Worm (Caenorhabditis elegans) whole organism, young adult: ENCODE measurements around the gene W10C6.2.

Experiments used
- B0261.1 ChIP-seq: sonication (generic microtip); optimal IDR thresholded peaks from 2 replicates; lab custom pipeline; 2016; ENCODE audit warnings: mild to moderate bottlenecking, missing genetic modification characterization, moderate library complexity, missing compliant biosample characterization
- C17E4.6 ChIP-seq: fragments of 200-800 bp; sonication (Bioruptor generic); IDR thresholded peaks from 2 replicates; pipeline ENCODE4 v1.3.6; 2022; ENCODE audit warnings: missing genetic modification reagents, missing genetic modification characterization, missing compliant biosample characterization
- D2030.7 ChIP-seq: fragments of 200-800 bp; sonication (Bioruptor generic); IDR thresholded peaks from 2 replicates; pipeline ENCODE4 v1.3.6; 2022; ENCODE audit warnings: missing genetic modification reagents, missing genetic modification characterization, missing compliant biosample characterization
- F22D6.2 ChIP-seq: sonication (generic microtip); optimal IDR thresholded peaks from 2 replicates; lab custom pipeline; 2016; ENCODE audit warnings: mild to moderate bottlenecking, missing genetic modification characterization, missing compliant biosample characterization
- F23B12.7 ChIP-seq: sonication (generic microtip); optimal IDR thresholded peaks from 2 replicates; lab custom pipeline; 2017; ENCODE audit warnings: missing genetic modification characterization, mild to moderate bottlenecking, missing compliant biosample characterization, antibody characterized with exemption, moderate library complexity; ENCODE audit not compliant: insufficient read depth
- F33H1.4 ChIP-seq: fragments of 200-800 bp; sonication (Bioruptor generic); IDR thresholded peaks from 2 replicates; pipeline ENCODE4 v1.3.6; 2022; ENCODE audit warnings: missing genetic modification reagents, missing genetic modification characterization, missing compliant biosample characterization
- F39B2.1 ChIP-seq: fragments of 200-800 bp; sonication (Bioruptor generic); IDR thresholded peaks from 2 replicates; pipeline ENCODE4 v1.3.6; 2022; ENCODE audit warnings: missing genetic modification reagents, missing genetic modification characterization, missing compliant biosample characterization
- F57A8.1 ChIP-seq: fragments of 200-800 bp; sonication (Bioruptor generic); optimal IDR thresholded peaks from 2 replicates; lab custom pipeline; 2018; ENCODE audit warnings: mild to moderate bottlenecking, missing genetic modification characterization, moderate library complexity, missing compliant biosample characterization
- F57C9.4 ChIP-seq: sonication (generic microtip); optimal IDR thresholded peaks from 2 replicates; lab custom pipeline; 2017; ENCODE audit warnings: mild to moderate bottlenecking, missing genetic modification characterization, missing compliant biosample characterization
- K11D2.4 ChIP-seq: fragments of 200-800 bp; sonication (Bioruptor generic); IDR thresholded peaks from 2 replicates; pipeline ENCODE4 v1.3.6; 2022; ENCODE audit warnings: missing genetic modification reagents, missing genetic modification characterization, missing compliant biosample characterization
- K12H6.12 ChIP-seq: fragments of 200-800 bp; sonication (Bioruptor generic); optimal IDR thresholded peaks from 2 replicates; lab custom pipeline; 2018; ENCODE audit warnings: mild to moderate bottlenecking, missing genetic modification characterization, missing compliant biosample characterization
- T07F8.4 ChIP-seq: sonication (generic microtip); optimal IDR thresholded peaks from 2 replicates; lab custom pipeline; 2016; ENCODE audit warnings: mild to moderate bottlenecking, missing genetic modification characterization, moderate library complexity, missing compliant biosample characterization
- T26A5.8 ChIP-seq: sonication (generic microtip); optimal IDR thresholded peaks from 2 replicates; lab custom pipeline; 2016; ENCODE audit warnings: missing genetic modification characterization, missing compliant biosample characterization
- Y53G8AR.9 ChIP-seq: fragments of 200-800 bp; sonication (Bioruptor generic); conservative IDR thresholded peaks from 2 replicates; pipeline ENCODE4 v1.3.6; 2022; ENCODE audit warnings: missing genetic modification reagents, missing genetic modification characterization, missing compliant biosample characterization
- Y56A3A.18 ChIP-seq: fragments of 200-800 bp; sonication (Bioruptor generic); IDR thresholded peaks from 2 replicates; pipeline ENCODE4 v1.3.6; 2022; ENCODE audit warnings: missing genetic modification reagents, missing genetic modification characterization, missing compliant biosample characterization
- Y79H2A.3 ChIP-seq: fragments of 200-800 bp; sonication (Bioruptor generic); conservative IDR thresholded peaks from 2 replicates; pipeline ENCODE4 v1.3.6; 2022; ENCODE audit warnings: missing genetic modification reagents, missing genetic modification characterization, missing compliant biosample characterization
- Y95B8A.8 ChIP-seq: fragments of 200-800 bp; sonication (Bioruptor generic); IDR thresholded peaks from 2 replicates; pipeline ENCODE4 v1.3.6; 2022; ENCODE audit warnings: missing genetic modification reagents, missing genetic modification characterization, missing compliant biosample characterization
- atf-7 ChIP-seq: sonication (generic microtip); optimal IDR thresholded peaks from 2 replicates; lab custom pipeline; 2017; ENCODE audit warnings: mild to moderate bottlenecking, missing genetic modification characterization, missing compliant biosample characterization
- attf-3 ChIP-seq: fragments of 200-800 bp; sonication (Bioruptor generic); conservative IDR thresholded peaks from 2 replicates; pipeline ENCODE4 v1.3.6; 2022; ENCODE audit warnings: missing genetic modification reagents, missing genetic modification characterization, missing compliant biosample characterization
- bed-2 ChIP-seq: fragments of 200-800 bp; sonication (Bioruptor generic); IDR thresholded peaks from 2 replicates; pipeline ENCODE4 v1.3.6; 2022; ENCODE audit warnings: missing genetic modification reagents, missing genetic modification characterization, missing compliant biosample characterization
- ccch-3 ChIP-seq: fragments of 200-800 bp; sonication (Bioruptor generic); optimal IDR thresholded peaks from 2 replicates; lab custom pipeline; 2018; ENCODE audit warnings: mild to moderate bottlenecking, missing genetic modification characterization, missing compliant biosample characterization
- ceh-27 ChIP-seq: fragments of 200-800 bp; sonication (Bioruptor generic); optimal IDR thresholded peaks from 2 replicates; lab custom pipeline; 2018; ENCODE audit warnings: mild to moderate bottlenecking, missing genetic modification characterization, moderate library complexity, missing compliant biosample characterization
- ceh-40 ChIP-seq: fragments of 200-800 bp; sonication (Bioruptor generic); IDR thresholded peaks from 2 replicates; pipeline ENCODE4 v1.3.6; 2022; ENCODE audit warnings: missing genetic modification characterization, missing compliant biosample characterization
- ceh-79 ChIP-seq: sonication (generic microtip); optimal IDR thresholded peaks from 2 replicates; lab custom pipeline; 2017; ENCODE audit warnings: mild to moderate bottlenecking, missing genetic modification characterization, missing compliant biosample characterization
- die-1 ChIP-seq: sonication (generic microtip); optimal IDR thresholded peaks from 2 replicates; lab custom pipeline; 2016; ENCODE audit warnings: missing genotype, mild to moderate bottlenecking, missing genetic modification characterization, missing compliant biosample characterization
- egrh-3 ChIP-seq: fragments of 200-800 bp; sonication (Bioruptor generic); IDR thresholded peaks from 2 replicates; pipeline ENCODE4 v1.3.6; 2022; ENCODE audit warnings: missing genetic modification reagents, missing genetic modification characterization, missing compliant biosample characterization
- ets-4 ChIP-seq: fragments of 200-800 bp; sonication (Bioruptor generic); optimal IDR thresholded peaks from 2 replicates; lab custom pipeline; 2018; ENCODE audit warnings: mild to moderate bottlenecking, missing genetic modification characterization, missing compliant biosample characterization
- him-1 ChIP-seq: sonication (generic microtip); optimal IDR thresholded peaks from 2 replicates; lab custom pipeline; 2016; ENCODE audit warnings: missing genotype, missing genetic modification reagents, missing genetic modification characterization, missing compliant biosample characterization
- hmg-1.2 ChIP-seq: fragments of 200-800 bp; sonication (Bioruptor generic); IDR thresholded peaks from 2 replicates; pipeline ENCODE4 v1.3.6; 2022; ENCODE audit warnings: missing genetic modification reagents, missing genetic modification characterization, missing compliant biosample characterization
- hmg-20 ChIP-seq: fragments of 200-800 bp; sonication (Bioruptor generic); IDR thresholded peaks from 2 replicates; pipeline ENCODE4 v1.3.6; 2022; ENCODE audit warnings: missing genetic modification reagents, missing genetic modification characterization, missing compliant biosample characterization
- hrde-1 ChIP-seq: sonication (generic microtip); optimal IDR thresholded peaks from 2 replicates; lab custom pipeline; 2016; ENCODE audit warnings: missing genetic modification characterization, mild to moderate bottlenecking, missing compliant biosample characterization, moderate library complexity, missing genotype, missing genetic modification reagents, borderline replicate concordance
- lag-1 ChIP-seq: fragments of 200-800 bp; sonication (Bioruptor generic); IDR thresholded peaks from 2 replicates; pipeline ENCODE4 v1.3.6; 2022; ENCODE audit warnings: missing genetic modification reagents, missing genetic modification characterization, missing compliant biosample characterization
- lin-40 ChIP-seq: sonication (generic microtip); optimal IDR thresholded peaks from 2 replicates; lab custom pipeline; 2016; ENCODE audit warnings: missing genetic modification characterization, mild to moderate bottlenecking, missing compliant biosample characterization, missing genotype, missing genetic modification reagents
- lir-1 ChIP-seq: fragments of 200-800 bp; sonication (Bioruptor generic); conservative IDR thresholded peaks from 2 replicates; pipeline ENCODE4 v1.3.6; 2022; ENCODE audit warnings: missing genetic modification reagents, missing genetic modification characterization, missing compliant biosample characterization
- lsl-1 ChIP-seq: fragments of 200-800 bp; sonication (Bioruptor generic); optimal IDR thresholded peaks from 2 replicates; lab custom pipeline; 2018; ENCODE audit warnings: mild to moderate bottlenecking, missing genetic modification characterization, moderate library complexity, missing compliant biosample characterization
- lsy-27 ChIP-seq: sonication (generic microtip); optimal IDR thresholded peaks from 2 replicates; lab custom pipeline; 2017; ENCODE audit warnings: missing genetic modification characterization, mild to moderate bottlenecking, missing compliant biosample characterization, antibody characterized with exemption, missing genotype, borderline replicate concordance; ENCODE audit not compliant: insufficient read depth
- madf-3 ChIP-seq: fragments of 200-800 bp; sonication (Bioruptor generic); IDR thresholded peaks from 2 replicates; pipeline ENCODE4 v1.3.6; 2022; ENCODE audit warnings: missing genetic modification reagents, missing genetic modification characterization, missing compliant biosample characterization
- madf-8 ChIP-seq: fragments of 200-800 bp; sonication (Bioruptor generic); conservative IDR thresholded peaks from 2 replicates; pipeline ENCODE4 v1.3.6; 2022; ENCODE audit warnings: missing genetic modification reagents, missing genetic modification characterization, missing compliant biosample characterization
- mel-28 ChIP-seq: sonication (generic microtip); optimal IDR thresholded peaks from 2 replicates; lab custom pipeline; 2016; ENCODE audit warnings: borderline replicate concordance, mild to moderate bottlenecking, missing genetic modification characterization, missing compliant biosample characterization
- nfya-2 ChIP-seq: fragments of 200-800 bp; sonication (Bioruptor generic); IDR thresholded peaks from 2 replicates; pipeline ENCODE4 v1.3.6; 2022; ENCODE audit warnings: missing genetic modification reagents, missing genetic modification characterization, missing compliant biosample characterization
- nfyb-1 ChIP-seq: fragments of 200-800 bp; sonication (Bioruptor generic); IDR thresholded peaks from 2 replicates; pipeline ENCODE4 v1.3.6; 2022; ENCODE audit warnings: missing genetic modification reagents, missing genetic modification characterization, missing compliant biosample characterization
- nhr-179 ChIP-seq: sonication (generic microtip); optimal IDR thresholded peaks from 2 replicates; lab custom pipeline; 2016; ENCODE audit warnings: mild to moderate bottlenecking, missing genetic modification characterization, missing compliant biosample characterization
- pbrm-1 ChIP-seq: fragments of 200-800 bp; sonication (Bioruptor generic); IDR thresholded peaks from 2 replicates; pipeline ENCODE4 v1.3.6; 2022; ENCODE audit warnings: missing genetic modification reagents, missing genetic modification characterization, missing compliant biosample characterization
- rec-8 ChIP-seq, 2 experiments: sonication (generic microtip); optimal IDR thresholded peaks; 2 replicates each; lab custom pipeline; 2016; ENCODE audit warnings: mild to moderate bottlenecking in 2 of 2, missing genetic modification characterization in 2 of 2, missing genetic modification reagents in 2 of 2, missing genotype in 2 of 2, missing biosample characterization in 1 of 2, missing compliant biosample characterization in 1 of 2, moderate library complexity in 1 of 2
- repo-1 ChIP-seq: sonication (generic microtip); optimal IDR thresholded peaks from 2 replicates; lab custom pipeline; 2017; ENCODE audit warnings: mild to moderate bottlenecking, missing genetic modification characterization, missing compliant biosample characterization
- snpc-1.3 ChIP-seq: sonication (generic microtip); optimal IDR thresholded peaks from 2 replicates; lab custom pipeline; 2017; ENCODE audit warnings: missing genetic modification characterization, mild to moderate bottlenecking, missing compliant biosample characterization, antibody characterized with exemption, moderate library complexity, missing genotype, missing genetic modification reagents; ENCODE audit not compliant: insufficient read depth
- unc-130 ChIP-seq: sonication (generic microtip); optimal IDR thresholded peaks from 2 replicates; lab custom pipeline; 2016; ENCODE audit warnings: missing genetic modification reagents, missing genetic modification characterization, missing compliant biosample characterization

Gene W10C6.2

DNA sequence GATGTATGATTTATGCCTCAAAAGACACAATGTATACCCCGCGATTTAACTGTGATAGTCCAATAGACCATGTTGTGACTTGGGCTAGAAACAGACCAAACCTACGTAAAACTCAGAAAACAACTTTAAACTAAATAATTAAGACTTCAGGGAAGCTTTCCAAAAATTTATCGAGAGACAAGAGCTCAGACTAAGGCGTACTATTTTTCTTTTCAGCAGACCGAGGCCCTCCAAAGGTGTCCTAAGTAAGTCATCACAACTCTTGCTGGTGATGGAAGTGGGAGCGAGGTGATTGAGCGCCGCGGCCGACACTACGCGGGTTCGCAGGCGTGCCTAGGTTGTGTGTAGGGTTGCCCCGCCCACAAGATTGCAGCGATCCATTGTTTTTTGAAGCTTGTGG is 45.3 kb upstream of the W10C6.2 start (continued):
- no peak for TF ChIP-seq F57C9.4
- no peak for TF ChIP-seq mel-28 (tag; lab: Kevin White, UChicago)
- TF ChIP-seq hmg-20: peak; percentile 61; the same call in 1 of the 2 replicates
- peak; percentile 68 for TF ChIP-seq egrh-3 (GFP tag; lab: Robert Waterston, UW)
- TF ChIP-seq K11D2.4 (GFP tag; lab: Robert Waterston, UW): 0 out of 2 replicates have a peak, but pooled peaks have one; percentile 26
- no peak for TF ChIP-seq F22D6.2 (tag; lab: Kevin White, UChicago)
- peak; percentile 39; the same call in 1 of the 2 replicates for TF ChIP-seq attf-3 (GFP tag; lab: Robert Waterston, UW)
- no peak for TF ChIP-seq lsy-27
- peak; percentile 84 for TF ChIP-seq hrde-1 (tag; lab: Kevin White, UChicago)
- peak; percentile 98 for TF ChIP-seq pbrm-1 (GFP tag; lab: Robert Waterston, UW)
- peak; percentile 72 for TF ChIP-seq F33H1.4 (GFP tag; lab: Robert Waterston, UW)
- peak; percentile 11 for TF ChIP-seq atf-7 (tag; lab: Kevin White, UChicago)
- TF ChIP-seq D2030.7 (GFP tag; lab: Robert Waterston, UW): peak; percentile 98
- TF ChIP-seq Y95B8A.8 (GFP tag; lab: Robert Waterston, UW): peak; percentile 73
- peak; percentile 4 for TF ChIP-seq ets-4
- TF ChIP-seq hmg-1.2 (GFP tag; lab: Robert Waterston, UW): peak; percentile 95
- TF ChIP-seq unc-130 (GFP tag; lab: Kevin White, UChicago): peak; percentile 54
- TF ChIP-seq B0261.1 (tag; lab: Kevin White, UChicago): peak; percentile 40
- no peak for TF ChIP-seq lag-1 (GFP tag; lab: Robert Waterston, UW)
- no peak for TF ChIP-seq nhr-179 (tag; lab: Kevin White, UChicago)
- no peak for TF ChIP-seq F57A8.1
- TF ChIP-seq F23B12.7 (tag; lab: Kevin White, UChicago): peak; percentile 82
- TF ChIP-seq snpc-1.3 (tag; lab: Kevin White, UChicago): peak; percentile 94
- TF ChIP-seq repo-1 (tag; lab: Kevin White, UChicago): peak; percentile 82
- no peak for TF ChIP-seq ceh-79
- no peak for TF ChIP-seq nfya-2
- no peak for TF ChIP-seq F39B2.1 (GFP tag; lab: Robert Waterston, UW)
- TF ChIP-seq T07F8.4 (tag; lab: Kevin White, UChicago): no peak
- TF ChIP-seq madf-8 (GFP tag; lab: Robert Waterston, UW): peak; percentile 79
- TF ChIP-seq lin-40 (tag; lab: Kevin White, UChicago): peak; percentile 40
- 0 out of 2 replicates have a peak, but pooled peaks have one; percentile 25 for TF ChIP-seq lir-1
- peak; percentile 84; the same call in 1 of the 2 replicates for TF ChIP-seq Y53G8AR.9 (GFP tag; lab: Robert Waterston, UW)
- TF ChIP-seq ceh-27 (GFP tag; lab: Kevin White, UChicago): peak; percentile 63
- TF ChIP-seq ccch-3 (GFP tag; lab: Kevin White, UChicago): no peak
- peak; percentile 58 for TF ChIP-seq T26A5.8 (tag; lab: Kevin White, UChicago)
- no peak for TF ChIP-seq ceh-40 (GFP tag; lab: Robert Waterston, UW)
- TF ChIP-seq die-1 (tag; lab: Kevin White, UChicago): peak; percentile 39
- TF ChIP-seq C17E4.6 (GFP tag; lab: Robert Waterston, UW): 0 out of 2 replicates have a peak, but pooled peaks have one; percentile 66
- TF ChIP-seq Y79H2A.3 (GFP tag; lab: Robert Waterston, UW): no peak
- TF ChIP-seq nfyb-1 (GFP tag; lab: Robert Waterston, UW): peak; percentile 89; the same call in 1 of the 2 replicates
- peak; percentile 83 for TF ChIP-seq bed-2
- TF ChIP-seq him-1 (tag; lab: Kevin White, UChicago): peak; percentile 96
- peak in 1 of 2 experiments; percentile 77 for TF ChIP-seq rec-8 (tag; optimal IDR thresholded peaks at IDR 0.05; lab: Kevin White, UChicago)
- TF ChIP-seq Y56A3A.18 (GFP tag; lab: Robert Waterston, UW): peak; percentile 87
- no peak for TF ChIP-seq madf-3 (GFP tag; lab: Robert Waterston, UW)
- peak; percentile 80 for TF ChIP-seq lsl-1
- TF ChIP-seq K12H6.12 (tag; lab: Kevin White, UChicago): peak; percentile 21
